Worm (Caenorhabditis elegans): ENCODE results near the gene F17A9.5.

ce11 chrV:6112823-6113222 is at the start of gene F17A9.5:
- TF ChIP-seq W03F9.2 (tag; optimal IDR thresholded peaks at IDR 0.05) (no peak), dao-5 (tag; optimal IDR thresholded peaks at IDR 0.05) (no peak), him-1 (tag; optimal IDR thresholded peaks at IDR 0.05) (no peak)
